Worm (Caenorhabditis elegans) whole organism, young adult: ENCODE data around the gene haly-1.

Source experiments
- B0019.2 ChIP-seq: fragments of 200-800 bp; sonication (Bioruptor generic); conservative IDR thresholded peaks from 2 replicates; pipeline ENCODE4 v1.3.6; 2022; ENCODE audit warnings: missing genetic modification reagents, missing genetic modification characterization, missing compliant biosample characterization
- F22D6.2 ChIP-seq: sonication (generic microtip); optimal IDR thresholded peaks from 2 replicates; lab custom pipeline; 2016; ENCODE audit warnings: mild to moderate bottlenecking, missing genetic modification characterization, missing compliant biosample characterization
- F23B12.7 ChIP-seq: sonication (generic microtip); optimal IDR thresholded peaks from 2 replicates; lab custom pipeline; 2017; ENCODE audit warnings: missing genetic modification characterization, mild to moderate bottlenecking, missing compliant biosample characterization, antibody characterized with exemption, moderate library complexity; ENCODE audit not compliant: insufficient read depth
- K11D2.4 ChIP-seq: fragments of 200-800 bp; sonication (Bioruptor generic); IDR thresholded peaks from 2 replicates; pipeline ENCODE4 v1.3.6; 2022; ENCODE audit warnings: missing genetic modification reagents, missing genetic modification characterization, missing compliant biosample characterization
- ZK185.1 ChIP-seq: sonication (generic microtip); optimal IDR thresholded peaks from 2 replicates; lab custom pipeline; 2016; ENCODE audit warnings: mild to moderate bottlenecking, missing genetic modification characterization, missing compliant biosample characterization; ENCODE audit not compliant: poor library complexity, severe bottlenecking
- atf-7 ChIP-seq: sonication (generic microtip); optimal IDR thresholded peaks from 2 replicates; lab custom pipeline; 2017; ENCODE audit warnings: mild to moderate bottlenecking, missing genetic modification characterization, missing compliant biosample characterization
- bed-2 ChIP-seq: fragments of 200-800 bp; sonication (Bioruptor generic); IDR thresholded peaks from 2 replicates; pipeline ENCODE4 v1.3.6; 2022; ENCODE audit warnings: missing genetic modification reagents, missing genetic modification characterization, missing compliant biosample characterization
- ccch-3 ChIP-seq: fragments of 200-800 bp; sonication (Bioruptor generic); optimal IDR thresholded peaks from 2 replicates; lab custom pipeline; 2018; ENCODE audit warnings: mild to moderate bottlenecking, missing genetic modification characterization, missing compliant biosample characterization
- cebp-1 ChIP-seq, 2 experiments: fragments of 200-800 bp in 1 of 2; sonication (Bioruptor generic) in 1 of 2; sonication (generic microtip) in 1 of 2; IDR thresholded peaks in 1 of 2; optimal IDR thresholded peaks in 1 of 2; 2 replicates each; pipeline versions ENCODE4 v1.3.6 to Lab custom; 2017 to 2022; ENCODE audit warnings: missing compliant biosample characterization in 2 of 2, missing genetic modification characterization in 2 of 2, mild to moderate bottlenecking in 1 of 2, missing genetic modification reagents in 1 of 2, moderate library complexity in 1 of 2
- ceh-100 ChIP-seq: fragments of 200-800 bp; sonication (Bioruptor generic); IDR thresholded peaks from 2 replicates; pipeline ENCODE4 v1.3.6; 2022; ENCODE audit warnings: missing genetic modification reagents, missing genetic modification characterization, missing compliant biosample characterization
- ceh-91 ChIP-seq: fragments of 200-800 bp; sonication (Bioruptor generic); IDR thresholded peaks from 2 replicates; pipeline ENCODE4 v1.3.6; 2022; ENCODE audit warnings: missing genetic modification reagents, missing genetic modification characterization, missing compliant biosample characterization
- chd-7 ChIP-seq: sonication (generic microtip); optimal IDR thresholded peaks from 2 replicates; lab custom pipeline; 2016; ENCODE audit warnings: mild to moderate bottlenecking, missing genetic modification characterization, moderate library complexity, missing compliant biosample characterization
- die-1 ChIP-seq: sonication (generic microtip); optimal IDR thresholded peaks from 2 replicates; lab custom pipeline; 2016; ENCODE audit warnings: missing genotype, mild to moderate bottlenecking, missing genetic modification characterization, missing compliant biosample characterization
- egl-18 ChIP-seq: fragments of 200-800 bp; sonication (Bioruptor generic); IDR thresholded peaks from 2 replicates; pipeline ENCODE4 v1.3.6; 2022; ENCODE audit warnings: missing genetic modification reagents, missing genetic modification characterization, missing compliant biosample characterization
- hsf-1 ChIP-seq: fragments of 200-800 bp; sonication (Bioruptor generic); IDR thresholded peaks from 2 replicates; pipeline ENCODE4 v1.3.6; 2022; ENCODE audit warnings: missing genetic modification reagents, missing genetic modification characterization, missing compliant biosample characterization
- lag-1 ChIP-seq: fragments of 200-800 bp; sonication (Bioruptor generic); IDR thresholded peaks from 2 replicates; pipeline ENCODE4 v1.3.6; 2022; ENCODE audit warnings: missing genetic modification reagents, missing genetic modification characterization, missing compliant biosample characterization
- let-526 ChIP-seq: fragments of 200-800 bp; sonication (Bioruptor generic); IDR thresholded peaks from 2 replicates; pipeline ENCODE4 v1.3.6; 2022; ENCODE audit warnings: missing genetic modification reagents, missing genetic modification characterization, missing compliant biosample characterization
- let-607 ChIP-seq, 2 experiments: fragments of 200-800 bp in 1 of 2; sonication (Bioruptor generic) in 1 of 2; sonication (generic microtip) in 1 of 2; optimal IDR thresholded peaks; 2 replicates each; lab custom pipeline; 2016 to 2018; ENCODE audit warnings: mild to moderate bottlenecking in 2 of 2, missing compliant biosample characterization in 2 of 2, missing genetic modification characterization in 2 of 2, moderate library complexity in 2 of 2, missing genotype in 1 of 2
- lin-40 ChIP-seq: sonication (generic microtip); optimal IDR thresholded peaks from 2 replicates; lab custom pipeline; 2016; ENCODE audit warnings: missing genetic modification characterization, mild to moderate bottlenecking, missing compliant biosample characterization, missing genotype, missing genetic modification reagents
- madf-8 ChIP-seq: fragments of 200-800 bp; sonication (Bioruptor generic); conservative IDR thresholded peaks from 2 replicates; pipeline ENCODE4 v1.3.6; 2022; ENCODE audit warnings: missing genetic modification reagents, missing genetic modification characterization, missing compliant biosample characterization
- mel-28 ChIP-seq: sonication (generic microtip); optimal IDR thresholded peaks from 2 replicates; lab custom pipeline; 2016; ENCODE audit warnings: borderline replicate concordance, mild to moderate bottlenecking, missing genetic modification characterization, missing compliant biosample characterization
- pbrm-1 ChIP-seq: fragments of 200-800 bp; sonication (Bioruptor generic); IDR thresholded peaks from 2 replicates; pipeline ENCODE4 v1.3.6; 2022; ENCODE audit warnings: missing genetic modification reagents, missing genetic modification characterization, missing compliant biosample characterization
- rcor-1 ChIP-seq: fragments of 200-800 bp; sonication (Bioruptor generic); IDR thresholded peaks from 2 replicates; pipeline ENCODE4 v1.3.6; 2022; ENCODE audit warnings: missing genetic modification reagents, missing genetic modification characterization, missing compliant biosample characterization
- rec-8 ChIP-seq, 2 experiments: sonication (generic microtip); optimal IDR thresholded peaks; 2 replicates each; lab custom pipeline; 2016; ENCODE audit warnings: mild to moderate bottlenecking in 2 of 2, missing genetic modification characterization in 2 of 2, missing genetic modification reagents in 2 of 2, missing genotype in 2 of 2, missing biosample characterization in 1 of 2, missing compliant biosample characterization in 1 of 2, moderate library complexity in 1 of 2
- repo-1 ChIP-seq: sonication (generic microtip); optimal IDR thresholded peaks from 2 replicates; lab custom pipeline; 2017; ENCODE audit warnings: mild to moderate bottlenecking, missing genetic modification characterization, missing compliant biosample characterization
- rpc-1 ChIP-seq, 2 experiments: fragments of 150-350 bp in 1 of 2; sonication (generic microtip) in 1 of 2; optimal IDR thresholded peaks; 2 replicates each; lab custom pipeline; 2014 to 2018; ENCODE audit warnings: missing biosample characterization in 1 of 2, missing genetic modification characterization in 1 of 2, missing genetic modification reagents in 1 of 2, missing genotype in 1 of 2
- sdz-38 ChIP-seq: sonication (generic microtip); optimal IDR thresholded peaks from 2 replicates; lab custom pipeline; 2016; ENCODE audit warnings: missing genotype, missing genetic modification characterization, missing compliant biosample characterization
- sea-2 ChIP-seq: fragments of 200-800 bp; sonication (Bioruptor generic); IDR thresholded peaks from 2 replicates; pipeline ENCODE4 v1.3.6; 2022; ENCODE audit warnings: missing genetic modification characterization, missing compliant biosample characterization
- somi-1 ChIP-seq: fragments of 200-800 bp; sonication (Bioruptor generic); optimal IDR thresholded peaks from 2 replicates; lab custom pipeline; 2018; ENCODE audit warnings: mild to moderate bottlenecking, missing genetic modification characterization, missing compliant biosample characterization
- tbp1 ChIP-seq: fragments of 200-800 bp; sonication (Bioruptor generic); optimal IDR thresholded peaks from 2 replicates; lab custom pipeline; 2018; ENCODE audit warnings: mild to moderate bottlenecking, missing genetic modification characterization, missing compliant biosample characterization
- tlf-1 ChIP-seq: fragments of 200-800 bp; sonication (Bioruptor generic); optimal IDR thresholded peaks from 2 replicates; lab custom pipeline; 2018; ENCODE audit warnings: mild to moderate bottlenecking, missing genetic modification characterization, missing compliant biosample characterization
- xnd-1 ChIP-seq: sonication (generic microtip); optimal IDR thresholded peaks from 2 replicates; lab custom pipeline; 2016; ENCODE audit warnings: missing genotype, missing genetic modification reagents, missing genetic modification characterization, missing compliant biosample characterization
- zfh-2 ChIP-seq: fragments of 200-800 bp; sonication (Bioruptor generic); conservative IDR thresholded peaks from 2 replicates; pipeline ENCODE4 v1.3.6; 2022; ENCODE audit warnings: missing genetic modification reagents, missing genetic modification characterization, missing compliant biosample characterization
- ztf-25 ChIP-seq: fragments of 200-800 bp; sonication (Bioruptor generic); IDR thresholded peaks from 2 replicates; pipeline ENCODE4 v1.3.6; 2022; ENCODE audit warnings: missing genetic modification reagents, missing genetic modification characterization, missing compliant biosample characterization
- ztf-3 ChIP-seq: fragments of 200-800 bp; sonication (Bioruptor generic); optimal IDR thresholded peaks from 2 replicates; lab custom pipeline; 2018; ENCODE audit warnings: mild to moderate bottlenecking, missing genetic modification characterization, missing compliant biosample characterization
- ztf-6 ChIP-seq: fragments of 200-800 bp; sonication (Bioruptor generic); IDR thresholded peaks from 2 replicates; pipeline ENCODE4 v1.3.6; 2022; ENCODE audit warnings: missing genetic modification reagents, missing genetic modification characterization, missing compliant biosample characterization

haly-1 gene

DNA sequence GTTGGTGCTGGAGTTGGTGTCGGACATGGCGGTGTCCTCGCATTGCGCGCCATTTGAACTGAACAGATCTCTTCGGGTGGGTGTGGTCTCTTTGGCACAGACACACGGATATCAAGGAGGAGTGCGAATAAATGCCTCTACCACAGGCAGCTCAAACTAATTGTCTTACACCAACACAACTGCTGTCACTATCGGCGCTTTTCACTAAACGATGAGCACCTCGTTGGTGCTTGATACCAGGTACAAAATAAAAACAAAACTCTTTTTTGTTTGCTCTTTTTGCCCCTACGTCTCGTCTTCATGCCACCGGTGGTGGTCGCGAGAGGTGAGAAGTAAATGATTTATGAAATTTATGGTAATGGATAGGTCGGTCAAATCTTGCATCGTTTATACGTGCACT, 14.3 kb upstream of the haly-1 start, which contains the start of gene F47B10.8:
F47B10.8 (minus strand) TSS at position 101 of the 400 bp plus-strand sequence.
- no peak for TF ChIP-seq let-526 (GFP tag; lab: Robert Waterston, UW)
- TF ChIP-seq F23B12.7 (tag; lab: Kevin White, UChicago): no peak
- no peak for TF ChIP-seq zfh-2 (GFP tag; lab: Robert Waterston, UW)
- no peak for TF ChIP-seq xnd-1 (tag; lab: Kevin White, UChicago)
- no peak for TF ChIP-seq rpc-1 (optimal IDR thresholded peaks at IDR 0.05; lab: Kevin White, UChicago)
- TF ChIP-seq rpc-1 (tag; optimal IDR thresholded peaks at IDR 0.05; lab: Kevin White, UChicago): no peak
- no peak for TF ChIP-seq tbp1 (GFP tag; lab: Kevin White, UChicago)
- TF ChIP-seq pbrm-1: no peak
- no peak for TF ChIP-seq mel-28 (tag; lab: Kevin White, UChicago)
- TF ChIP-seq B0019.2: no peak
- TF ChIP-seq chd-7 (tag; lab: Kevin White, UChicago): no peak
- no peak for TF ChIP-seq die-1
- TF ChIP-seq somi-1: no peak
- no peak for TF ChIP-seq K11D2.4 (GFP tag; lab: Robert Waterston, UW)
- no peak for TF ChIP-seq ceh-91 (GFP tag; lab: Robert Waterston, UW)
- TF ChIP-seq ZK185.1 (tag; lab: Kevin White, UChicago): no peak
- TF ChIP-seq F22D6.2: no peak
- TF ChIP-seq lin-40 (tag; lab: Kevin White, UChicago): no peak

DNA sequence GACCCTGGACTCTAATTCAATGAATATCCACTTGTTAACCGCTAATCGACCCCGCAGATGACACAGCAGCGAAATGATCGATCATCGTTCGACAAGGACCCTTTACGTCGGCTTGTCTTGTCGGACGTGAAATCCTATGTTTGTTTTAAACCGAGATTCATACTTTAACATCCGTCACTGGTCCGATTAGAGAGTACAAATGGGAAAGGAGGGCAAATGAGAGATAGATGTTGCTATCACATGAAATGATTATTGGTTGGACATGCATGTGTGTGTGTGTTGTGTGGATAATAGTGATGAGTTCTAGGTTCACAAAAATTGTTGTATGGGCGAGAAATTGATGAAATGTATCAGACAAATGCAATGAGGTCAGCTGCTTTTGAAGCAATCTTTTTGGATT, 13.3 kb upstream of the haly-1 start:
- TF ChIP-seq tlf-1 (GFP tag; lab: Kevin White, UChicago): no peak
- TF ChIP-seq F22D6.2: no peak
- no peak for TF ChIP-seq ztf-6 (GFP tag; lab: Robert Waterston, UW)
- TF ChIP-seq let-607 (tag; optimal IDR thresholded peaks at IDR 0.05; lab: Kevin White, UChicago): no peak
- no peak for TF ChIP-seq ztf-25
- TF ChIP-seq hsf-1 (GFP tag; lab: Robert Waterston, UW): no peak
- no peak for TF ChIP-seq rpc-1 (optimal IDR thresholded peaks at IDR 0.05; lab: Kevin White, UChicago)
- no peak for TF ChIP-seq rpc-1 (tag; optimal IDR thresholded peaks at IDR 0.05; lab: Kevin White, UChicago)
- TF ChIP-seq ceh-100: no peak
- no peak for TF ChIP-seq egl-18
- TF ChIP-seq zfh-2 (GFP tag; lab: Robert Waterston, UW): no peak

DNA sequence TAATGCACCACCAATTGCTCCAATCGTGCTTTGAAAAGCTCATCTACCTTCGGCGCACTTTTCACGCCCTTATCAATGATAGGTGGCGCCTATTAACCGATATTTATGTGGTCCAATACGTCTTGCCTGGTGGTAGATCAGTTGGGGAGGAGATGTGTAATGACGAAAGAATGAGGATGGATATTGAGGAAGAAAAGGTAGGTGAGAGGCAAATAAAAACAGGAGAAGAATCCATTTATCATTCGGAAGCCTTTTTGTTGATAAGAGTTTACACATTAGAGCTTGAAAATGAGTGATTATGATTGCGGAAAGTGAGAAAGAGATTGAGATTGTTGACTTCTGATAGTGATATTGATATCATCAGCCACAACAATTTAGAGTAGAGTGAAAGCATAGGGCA, 11.0 kb upstream of the haly-1 start:
- TF ChIP-seq F22D6.2 (no peak), atf-7 (tag; lab: Kevin White, UChicago) (no peak), tbp1 (GFP tag; lab: Kevin White, UChicago) (no peak), sdz-38 (tag; lab: Kevin White, UChicago) (no peak), rec-8 (tag; optimal IDR thresholded peaks at IDR 0.05; lab: Kevin White, UChicago) (no peak), lag-1 (GFP tag; lab: Robert Waterston, UW) (no peak), sea-2 (GFP tag; lab: Robert Waterston, UW) (no peak), egl-18 (no peak), F23B12.7 (tag; lab: Kevin White, UChicago) (no peak), cebp-1 (GFP tag; IDR thresholded peaks at IDR 0.05; lab: Robert Waterston, UW) (no peak), cebp-1 (tag; optimal IDR thresholded peaks at IDR 0.05; lab: Kevin White, UChicago) (no peak), rcor-1 (GFP tag; lab: Robert Waterston, UW) (no peak), madf-8 (no peak), repo-1 (no peak), bed-2 (GFP tag; lab: Robert Waterston, UW) (no peak), ztf-25 (no peak), ztf-3 (GFP tag; lab: Kevin White, UChicago) (no peak), ccch-3 (GFP tag; lab: Kevin White, UChicago) (no peak), ceh-100 (no peak)
